Worm (Caenorhabditis elegans) whole organism, L2 larva: Measurements from ENCODE around the gene ZK287.9.

Experiments used
- C34F6.9 ChIP-seq: fragments of 150-350 bp; optimal IDR thresholded peaks from 2 replicates; lab custom pipeline; 2014; ENCODE audit warnings: missing biosample characterization, missing genetic modification characterization
- F13H6.1 ChIP-seq: sonication (generic microtip); optimal IDR thresholded peaks from 2 replicates; lab custom pipeline; 2016; ENCODE audit warnings: missing genetic modification characterization, missing compliant biosample characterization
- R02D3.7 ChIP-seq: fragments of 150-350 bp; optimal IDR thresholded peaks from 2 replicates; lab custom pipeline; 2014; ENCODE audit warnings: missing biosample characterization, missing genetic modification characterization
- ZK546.5 ChIP-seq: sonication (generic microtip); optimal IDR thresholded peaks from 2 replicates; lab custom pipeline; 2017; ENCODE audit warnings: missing biosample characterization, missing genetic modification characterization
- aly-2 ChIP-seq: fragments of 150-350 bp; optimal IDR thresholded peaks from 2 replicates; lab custom pipeline; 2014; ENCODE audit warnings: missing biosample characterization, missing genetic modification characterization
- ama-1 ChIP-seq: fragments of 150-350 bp; optimal IDR thresholded peaks from 2 replicates; lab custom pipeline; 2018; ENCODE audit warnings: inconsistent platforms
- blmp-1 ChIP-seq: sonication (generic microtip); optimal IDR thresholded peaks from 2 replicates; lab custom pipeline; 2017; ENCODE audit warnings: missing genetic modification characterization, mild to moderate bottlenecking, missing compliant biosample characterization, antibody characterized with exemption, moderate library complexity; ENCODE audit not compliant: insufficient read depth
- ceh-16 ChIP-seq: fragments of 150-350 bp; optimal IDR thresholded peaks from 2 replicates; lab custom pipeline; 2014; ENCODE audit warnings: missing biosample characterization, missing genetic modification characterization
- elt-1 ChIP-seq: fragments of 150-350 bp; optimal IDR thresholded peaks from 2 replicates; lab custom pipeline; 2014; ENCODE audit warnings: missing biosample characterization, missing genetic modification characterization
- elt-3 ChIP-seq: sonication (generic microtip); optimal IDR thresholded peaks from 2 replicates; lab custom pipeline; 2017; ENCODE audit warnings: missing biosample characterization, missing genetic modification characterization
- fos-1 ChIP-seq: fragments of 150-350 bp; optimal IDR thresholded peaks from 2 replicates; lab custom pipeline; 2014; ENCODE audit warnings: missing biosample characterization, missing genetic modification characterization
- gmeb-1 ChIP-seq: fragments of 150-350 bp; optimal IDR thresholded peaks from 2 replicates; lab custom pipeline; 2014; ENCODE audit warnings: missing biosample characterization, missing genetic modification characterization
- lin-13 ChIP-seq: fragments of 150-350 bp; optimal IDR thresholded peaks from 2 replicates; lab custom pipeline; 2014; ENCODE audit warnings: missing biosample characterization, missing genetic modification reagents, missing genetic modification characterization
- lin-39 ChIP-seq: fragments of 150-350 bp; optimal IDR thresholded peaks from 2 replicates; lab custom pipeline; 2014; ENCODE audit warnings: missing biosample characterization, missing genetic modification reagents, missing genetic modification characterization
- lsy-2 ChIP-seq, 2 experiments: fragments of 150-350 bp in 1 of 2; sonication (generic microtip) in 1 of 2; optimal IDR thresholded peaks; 2 replicates each; lab custom pipeline; 2014 to 2017; ENCODE audit warnings: missing biosample characterization in 2 of 2, missing genetic modification characterization in 2 of 2
- mbf-1 ChIP-seq: sonication (generic microtip); optimal IDR thresholded peaks from 2 replicates; lab custom pipeline; 2017; ENCODE audit warnings: missing biosample characterization, missing genetic modification characterization
- mdl-1 ChIP-seq, 2 experiments: fragments of 150-350 bp in 1 of 2; sonication (generic microtip) in 1 of 2; optimal IDR thresholded peaks; 2 replicates each; lab custom pipeline; 2017; ENCODE audit warnings: missing biosample characterization in 2 of 2, missing genetic modification characterization in 2 of 2
- nhr-10 ChIP-seq: sonication (generic microtip); optimal IDR thresholded peaks from 2 replicates; lab custom pipeline; 2017; ENCODE audit warnings: missing biosample characterization, missing genetic modification characterization
- nhr-12 ChIP-seq: fragments of 150-350 bp; optimal IDR thresholded peaks from 2 replicates; lab custom pipeline; 2014; ENCODE audit warnings: missing biosample characterization, missing genetic modification characterization
- nhr-237 ChIP-seq: fragments of 150-350 bp; optimal IDR thresholded peaks from 2 replicates; lab custom pipeline; 2014; ENCODE audit warnings: missing biosample characterization, missing genetic modification characterization
- nhr-25 ChIP-seq: fragments of 150-350 bp; sonication (generic microtip); optimal IDR thresholded peaks from 3 replicates; lab custom pipeline; 2014; ENCODE audit warnings: missing biosample characterization, missing genetic modification characterization
- nhr-77 ChIP-seq: fragments of 150-350 bp; optimal IDR thresholded peaks from 2 replicates; lab custom pipeline; 2014; ENCODE audit warnings: missing biosample characterization, missing genetic modification characterization
- peb-1 ChIP-seq: fragments of 150-350 bp; optimal IDR thresholded peaks from 2 replicates; lab custom pipeline; 2014; ENCODE audit warnings: missing biosample characterization, missing genetic modification characterization
- sem-4 ChIP-seq: fragments of 150-350 bp; optimal IDR thresholded peaks from 2 replicates; lab custom pipeline; 2014; ENCODE audit warnings: missing biosample characterization, missing genetic modification reagents, missing genetic modification characterization
- skn-1 ChIP-seq: sonication (generic microtip); optimal IDR thresholded peaks from 2 replicates; lab custom pipeline; 2017; ENCODE audit warnings: missing biosample characterization, missing genetic modification characterization
- sma-3 ChIP-seq: sonication (generic microtip); optimal IDR thresholded peaks from 2 replicates; lab custom pipeline; 2016; ENCODE audit warnings: missing genetic modification reagents, missing genetic modification characterization, missing compliant biosample characterization
- unc-39 ChIP-seq: fragments of 150-350 bp; optimal IDR thresholded peaks from 2 replicates; lab custom pipeline; 2014; ENCODE audit warnings: missing biosample characterization, missing genetic modification characterization
- unc-55 ChIP-seq: fragments of 150-350 bp; sonication (generic microtip); optimal IDR thresholded peaks from 3 replicates; lab custom pipeline; 2014; ENCODE audit warnings: missing biosample characterization, missing genetic modification reagents, missing genetic modification characterization
- unc-62 ChIP-seq: fragments of 150-350 bp; optimal IDR thresholded peaks from 2 replicates; lab custom pipeline; 2014; ENCODE audit warnings: missing biosample characterization, missing genetic modification reagents, missing genetic modification characterization
- zag-1 ChIP-seq: fragments of 150-350 bp; optimal IDR thresholded peaks from 2 replicates; lab custom pipeline; 2014; ENCODE audit warnings: missing biosample characterization, missing genetic modification characterization
- ztf-1 ChIP-seq: fragments of 200-800 bp; sonication (Bioruptor generic); conservative IDR thresholded peaks from 2 replicates; pipeline ENCODE4 v1.3.6; 2022; ENCODE audit warnings: missing genetic modification characterization, missing compliant biosample characterization
- ztf-11 ChIP-seq: sonication (generic microtip); optimal IDR thresholded peaks from 2 replicates; lab custom pipeline; 2017; ENCODE audit warnings: missing biosample characterization, missing genetic modification characterization
- ztf-4 ChIP-seq: fragments of 150-350 bp; optimal IDR thresholded peaks from 2 replicates; lab custom pipeline; 2014; ENCODE audit warnings: missing biosample characterization, missing genetic modification characterization

ZK287.9 gene

DNA sequence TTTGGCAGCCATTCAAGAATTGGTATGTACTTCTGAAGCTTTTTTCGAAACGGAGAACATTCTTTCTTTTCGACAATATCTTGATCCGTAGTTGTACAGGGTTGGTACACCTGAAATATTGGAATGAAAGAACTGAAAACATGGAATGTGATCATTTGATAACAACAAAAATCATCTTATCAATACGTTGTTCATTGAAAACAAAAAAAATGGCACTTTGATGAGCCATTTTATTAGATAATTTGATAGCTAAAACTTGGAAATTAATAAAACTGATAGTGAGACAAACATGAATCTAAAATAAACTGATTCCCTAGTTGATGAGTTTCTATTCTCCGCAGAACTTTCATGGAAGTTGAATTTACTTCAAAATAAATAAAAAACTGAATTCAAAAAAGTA, 6.7 kb upstream of the ZK287.9 start:
- no peak for TF ChIP-seq ceh-16 (tag; lab: Kevin White, UChicago)
- no peak for TF ChIP-seq lin-13
- TF ChIP-seq elt-3 (tag; lab: Kevin White, UChicago), result no peak
- no peak for TF ChIP-seq fos-1 (tag; lab: Kevin White, UChicago)
- no peak for TF ChIP-seq nhr-25 (tag; lab: Kevin White, UChicago)
- no peak for TF ChIP-seq ztf-1 (GFP tag; lab: Robert Waterston, UW)
- TF ChIP-seq sem-4, result no peak
- TF ChIP-seq sma-3 (GFP tag; lab: Kevin White, UChicago), result no peak
- TF ChIP-seq F13H6.1 (tag; lab: Kevin White, UChicago), result no peak

DNA sequence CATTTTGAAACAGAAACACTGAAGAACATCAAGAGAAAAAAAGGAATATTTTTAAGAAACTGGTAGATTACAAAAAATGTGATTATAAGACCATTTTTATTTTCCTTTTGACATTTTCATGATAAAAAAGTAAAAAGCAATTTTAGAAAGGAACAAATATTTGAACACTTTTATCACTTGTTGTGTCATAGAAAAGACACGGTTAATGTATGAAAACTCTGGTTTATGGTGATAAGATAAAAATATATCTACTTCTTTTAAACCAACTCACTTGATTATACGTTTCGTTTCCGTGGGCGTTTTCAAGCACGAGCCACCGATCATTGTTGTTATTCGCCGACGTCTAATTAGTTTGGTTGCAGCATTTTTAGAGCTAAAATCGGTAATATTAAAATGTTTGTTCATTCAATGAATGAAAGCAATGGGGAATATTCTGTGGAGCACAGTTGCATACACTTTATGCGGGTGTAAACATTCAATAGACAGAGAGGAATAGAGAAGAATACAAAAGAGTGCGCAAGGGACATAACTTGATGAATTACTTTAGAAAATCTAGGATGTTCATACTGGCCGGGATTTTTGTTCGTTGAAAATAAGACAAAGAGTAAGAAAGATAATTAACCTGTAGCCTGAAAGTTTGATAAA, 5.8 kb upstream of the ZK287.9 start, which contains the start of gene sulp-8:
TSS of gene sulp-8 (minus strand) at position 469 of the 645 bp plus-strand sequence.
- TF ChIP-seq nhr-12 (tag; lab: Kevin White, UChicago), result no peak
- TF ChIP-seq C34F6.9 (tag; lab: Kevin White, UChicago), result peak; percentile 32

DNA sequence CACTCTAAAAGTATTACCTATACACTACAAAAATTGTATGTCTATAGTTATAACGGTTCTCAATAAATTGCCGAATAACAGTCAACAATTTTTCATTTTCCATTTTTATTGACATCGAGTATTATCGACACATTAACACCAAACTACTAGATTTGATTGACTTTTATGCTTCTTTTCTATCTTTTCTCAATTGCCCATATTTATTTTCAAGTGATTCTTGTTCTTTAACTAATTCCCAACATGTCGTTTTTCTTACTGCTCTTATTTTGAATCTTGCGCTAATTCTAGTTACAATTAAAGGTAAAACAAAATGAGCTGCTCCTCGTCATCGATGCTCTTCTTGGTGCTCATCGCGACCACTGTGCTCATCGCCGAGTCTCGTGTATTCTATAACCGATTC, 1.2 kb upstream of the ZK287.9 start, which contains the start of gene cthd-1:
TSS of gene cthd-1 (plus strand) at position 301 of the 400 bp plus-strand sequence.
- no peak for TF ChIP-seq unc-62 (GFP tag; lab: Kevin White, UChicago)
- TF ChIP-seq elt-1 (tag; lab: Kevin White, UChicago), result no peak
- TF ChIP-seq aly-2, result no peak
- TF ChIP-seq nhr-12 (tag; lab: Kevin White, UChicago), result no peak
- no peak for TF ChIP-seq ama-1
- TF ChIP-seq nhr-10 (tag; lab: Kevin White, UChicago), result no peak
- no peak for TF ChIP-seq elt-3 (tag; lab: Kevin White, UChicago)

DNA sequence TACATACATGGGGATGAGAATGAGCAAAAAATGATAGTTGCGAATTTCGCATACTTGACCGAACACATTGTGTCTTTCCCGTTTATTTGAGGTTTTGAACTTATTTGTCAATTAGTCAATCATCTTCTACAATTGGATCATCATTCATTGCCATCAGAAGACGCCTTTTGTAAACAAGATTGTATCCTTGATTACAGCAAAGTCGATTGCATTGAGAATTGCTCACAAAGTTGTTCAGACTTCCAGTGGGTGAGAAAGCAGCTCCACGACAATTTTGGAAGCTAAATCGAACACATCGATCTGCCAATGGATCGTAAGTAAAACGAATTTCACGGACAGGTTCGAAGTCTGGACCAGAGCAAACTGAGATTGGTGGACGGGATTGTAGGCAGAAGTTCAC, 1.1 kb downstream of the ZK287.9 start:
- TF ChIP-seq aly-2 (no peak), zag-1 (tag; lab: Kevin White, UChicago) (no peak), skn-1 (no peak), nhr-237 (tag; lab: Kevin White, UChicago) (no peak), gmeb-1 (tag; lab: Kevin White, UChicago) (no peak), R02D3.7 (tag; lab: Kevin White, UChicago) (no peak), sma-3 (GFP tag; lab: Kevin White, UChicago) (no peak)

DNA sequence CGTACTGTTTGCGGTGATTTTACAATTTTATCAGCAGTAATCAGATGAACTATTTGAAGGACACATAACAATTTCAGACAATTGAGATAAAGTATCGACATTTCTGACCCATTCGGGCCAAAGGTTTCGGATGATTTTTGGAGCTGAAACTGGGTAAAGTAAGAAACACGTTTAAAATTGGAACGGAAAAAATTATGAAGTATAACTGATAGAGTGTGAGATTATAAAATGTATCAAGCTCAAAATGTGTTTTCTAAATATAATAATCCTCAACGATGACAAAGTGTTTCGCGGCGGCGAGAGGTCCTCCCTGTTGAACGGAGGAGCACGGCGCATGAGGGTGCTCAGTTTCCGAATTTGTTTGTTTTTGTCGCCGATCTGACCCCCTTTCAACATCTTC, 6.4 kb downstream of the ZK287.9 start, which contains the start of gene ZK287.4:
TSS of gene ZK287.4 (minus strand) at position 101 of the 400 bp plus-strand sequence.
- no peak for TF ChIP-seq peb-1 (tag; lab: Kevin White, UChicago)
- no peak for TF ChIP-seq R02D3.7 (tag; lab: Kevin White, UChicago)
- no peak for TF ChIP-seq unc-39 (tag; lab: Kevin White, UChicago)
- no peak for TF ChIP-seq unc-55 (GFP tag; lab: Kevin White, UChicago)
- no peak for TF ChIP-seq nhr-12 (tag; lab: Kevin White, UChicago)
- TF ChIP-seq unc-62 (GFP tag; lab: Kevin White, UChicago), result no peak
- no peak for TF ChIP-seq nhr-77 (tag; lab: Kevin White, UChicago)
- no peak for TF ChIP-seq ZK546.5 (tag; lab: Kevin White, UChicago)
- TF ChIP-seq mdl-1 (tag; optimal IDR thresholded peaks at IDR 0.05; lab: Kevin White, UChicago), result no peak
- TF ChIP-seq mbf-1 (tag; lab: Kevin White, UChicago), result no peak
- TF ChIP-seq ztf-4 (tag; lab: Kevin White, UChicago), result no peak
- no peak for TF ChIP-seq lin-39 (tag; lab: Kevin White, UChicago)
- TF ChIP-seq nhr-10 (tag; lab: Kevin White, UChicago), result no peak
- TF ChIP-seq ztf-11, result no peak
- no peak for TF ChIP-seq skn-1
- no peak for TF ChIP-seq blmp-1 (tag; lab: Kevin White, UChicago)
- TF ChIP-seq aly-2, result no peak
- TF ChIP-seq lsy-2 (tag; optimal IDR thresholded peaks at IDR 0.05; lab: Kevin White, UChicago), result no peak
- no peak for TF ChIP-seq ceh-16 (tag; lab: Kevin White, UChicago)
